Worm (Caenorhabditis elegans) whole organism, L4 larva: ENCODE data around the gene sprr-2.

Experiments used
- D1046.2 ChIP-seq: fragments of 200-800 bp; sonication (Bioruptor generic); IDR thresholded peaks from 2 replicates; pipeline ENCODE4 v1.3.6; 2022; ENCODE audit warnings: missing genetic modification characterization, missing compliant biosample characterization
- F10B5.3 ChIP-seq: sonication (generic microtip); optimal IDR thresholded peaks from 2 replicates; lab custom pipeline; 2016; ENCODE audit warnings: mild to moderate bottlenecking, missing genetic modification characterization, missing compliant biosample characterization
- F37D6.2 ChIP-seq: sonication (generic microtip); optimal IDR thresholded peaks from 2 replicates; lab custom pipeline; 2016; ENCODE audit warnings: mild to moderate bottlenecking, missing genetic modification characterization, missing compliant biosample characterization
- F44E2.7 ChIP-seq: fragments of 200-800 bp; sonication (Bioruptor generic); IDR thresholded peaks from 2 replicates; pipeline ENCODE4 v2.1.2; 2022; ENCODE audit warnings: missing genetic modification characterization, missing compliant biosample characterization
- T26A8.4 ChIP-seq: fragments of 200-800 bp; sonication (Bioruptor generic); IDR thresholded peaks from 2 replicates; pipeline ENCODE4 v1.3.6; 2022; ENCODE audit warnings: missing genetic modification characterization, missing compliant biosample characterization
- Y48G9A.11 ChIP-seq: fragments of 200-800 bp; sonication (Bioruptor generic); IDR thresholded peaks from 2 replicates; pipeline ENCODE4 v1.3.6; 2022; ENCODE audit warnings: missing genetic modification reagents, missing genetic modification characterization, missing compliant biosample characterization
- aha-1 ChIP-seq: fragments of 150-350 bp; peaks from one replicate; lab custom pipeline; 2014; ENCODE audit warnings: missing biosample characterization, missing genetic modification characterization
- ama-1 ChIP-seq: fragments of 150-350 bp; optimal IDR thresholded peaks from 2 replicates; lab custom pipeline; 2014; ENCODE audit warnings: inconsistent platforms, mixed read lengths
- attf-4 ChIP-seq: sonication (generic microtip); optimal IDR thresholded peaks from 3 replicates; lab custom pipeline; 2017; ENCODE audit warnings: missing biosample characterization, missing genetic modification characterization
- ceh-20 ChIP-seq: fragments of 200-800 bp; sonication (Bioruptor generic); IDR thresholded peaks from 2 replicates; pipeline ENCODE4 v1.3.6; 2022; ENCODE audit warnings: missing genetic modification reagents, missing genetic modification characterization, missing compliant biosample characterization
- ces-1 ChIP-seq: fragments of 150-350 bp; sonication (generic microtip); optimal IDR thresholded peaks from 4 replicates; lab custom pipeline; 2014; ENCODE audit warnings: missing biosample characterization, missing genetic modification reagents, missing genetic modification characterization
- daf-12 ChIP-seq: fragments of 150-350 bp; optimal IDR thresholded peaks from 2 replicates; lab custom pipeline; 2014; ENCODE audit warnings: missing biosample characterization, missing genetic modification reagents, missing genetic modification characterization
- daf-8 ChIP-seq: fragments of 200-800 bp; sonication (Bioruptor generic); IDR thresholded peaks from 2 replicates; pipeline ENCODE4 v1.3.6; 2022; ENCODE audit warnings: missing genetic modification characterization, missing compliant biosample characterization
- dpl-1 ChIP-seq: fragments of 150-350 bp; optimal IDR thresholded peaks from 2 replicates; lab custom pipeline; 2014; ENCODE audit warnings: missing biosample characterization, missing genetic modification reagents, missing genetic modification characterization
- dve-1 ChIP-seq: sonication (generic microtip); optimal IDR thresholded peaks from 2 replicates; lab custom pipeline; 2017; ENCODE audit warnings: antibody characterized with exemption, mild to moderate bottlenecking, missing genetic modification characterization, missing compliant biosample characterization; ENCODE audit not compliant: insufficient read depth
- egl-27 ChIP-seq: sonication (generic microtip); optimal IDR thresholded peaks from 3 replicates; lab custom pipeline; 2017; ENCODE audit warnings: missing biosample characterization, missing genetic modification reagents, missing genetic modification characterization
- fkh-10 ChIP-seq: fragments of 150-350 bp; optimal IDR thresholded peaks from 2 replicates; lab custom pipeline; 2014; ENCODE audit warnings: missing biosample characterization, missing genetic modification reagents, missing genetic modification characterization
- fos-1 ChIP-seq: fragments of 150-350 bp; optimal IDR thresholded peaks from 2 replicates; lab custom pipeline; 2014; ENCODE audit warnings: missing biosample characterization, missing genetic modification characterization
- gei-8 ChIP-seq: fragments of 200-800 bp; sonication (Bioruptor generic); optimal IDR thresholded peaks from 2 replicates; lab custom pipeline; 2018; ENCODE audit warnings: mild to moderate bottlenecking, missing genetic modification characterization, missing compliant biosample characterization
- hif-1 ChIP-seq, 2 experiments: sonication (generic microtip); optimal IDR thresholded peaks; 2 replicates each; lab custom pipeline; 2016 to 2017; ENCODE audit warnings: missing compliant biosample characterization in 2 of 2, missing genetic modification characterization in 2 of 2, missing genetic modification reagents in 2 of 2, missing genotype in 2 of 2, mild to moderate bottlenecking in 1 of 2
- hlh-30 ChIP-seq: sonication (generic microtip); optimal IDR thresholded peaks from 2 replicates; lab custom pipeline; 2017; ENCODE audit warnings: antibody characterized with exemption, mild to moderate bottlenecking, missing genetic modification characterization, missing compliant biosample characterization; ENCODE audit not compliant: insufficient read depth
- hmg-1.1 ChIP-seq: fragments of 200-800 bp; sonication (Bioruptor generic); IDR thresholded peaks from 2 replicates; pipeline ENCODE4 v1.3.6; 2022; ENCODE audit warnings: missing genetic modification reagents, missing genetic modification characterization, missing compliant biosample characterization
- jun-1 ChIP-seq: fragments of 150-350 bp; optimal IDR thresholded peaks from 2 replicates; lab custom pipeline; 2014; ENCODE audit warnings: missing biosample characterization, missing genetic modification reagents, missing genetic modification characterization
- lim-7 ChIP-seq: fragments of 200-800 bp; sonication (Bioruptor generic); IDR thresholded peaks from 2 replicates; pipeline ENCODE4 v1.3.6; 2022; ENCODE audit warnings: missing genetic modification characterization, missing compliant biosample characterization
- lin-29 ChIP-seq: fragments of 200-800 bp; sonication (Bioruptor generic); IDR thresholded peaks from 2 replicates; pipeline ENCODE4 v1.3.6; 2022; ENCODE audit warnings: missing genetic modification reagents, missing genetic modification characterization, missing compliant biosample characterization
- lin-38 ChIP-seq: fragments of 200-800 bp; sonication (Bioruptor generic); IDR thresholded peaks from 2 replicates; pipeline ENCODE4 v1.3.6; 2022; ENCODE audit warnings: missing genetic modification reagents, missing genetic modification characterization, missing compliant biosample characterization
- lsy-2 ChIP-seq, 2 experiments: fragments of 150-350 bp in 1 of 2; sonication (generic microtip) in 1 of 2; optimal IDR thresholded peaks; 2 replicates each; lab custom pipeline; 2014 to 2017; ENCODE audit warnings: missing biosample characterization in 2 of 2, missing genetic modification characterization in 2 of 2
- mep-1 ChIP-seq: fragments of 150-350 bp; sonication (generic microtip); optimal IDR thresholded peaks from 3 replicates; lab custom pipeline; 2014; ENCODE audit warnings: missing biosample characterization, missing genetic modification characterization
- mes-2 ChIP-seq: sonication (generic microtip); optimal IDR thresholded peaks from 2 replicates; lab custom pipeline; 2016; ENCODE audit warnings: missing genotype, mild to moderate bottlenecking, missing genetic modification characterization, missing compliant biosample characterization; ENCODE audit not compliant: poor library complexity, severe bottlenecking
- mxl-3 ChIP-seq: fragments of 200-800 bp; sonication (Bioruptor generic); optimal IDR thresholded peaks from 2 replicates; lab custom pipeline; 2018; ENCODE audit warnings: mild to moderate bottlenecking, missing genetic modification characterization, missing compliant biosample characterization
- nhr-10 ChIP-seq: fragments of 150-350 bp; optimal IDR thresholded peaks from 2 replicates; lab custom pipeline; 2014; ENCODE audit warnings: missing biosample characterization, missing genetic modification characterization
- nhr-102 ChIP-seq: sonication (generic microtip); optimal IDR thresholded peaks from 2 replicates; lab custom pipeline; 2016; ENCODE audit warnings: mild to moderate bottlenecking, missing genetic modification characterization, moderate library complexity, missing compliant biosample characterization
- nhr-11 ChIP-seq: fragments of 150-350 bp; optimal IDR thresholded peaks from 2 replicates; lab custom pipeline; 2014; ENCODE audit warnings: missing biosample characterization, missing genetic modification characterization
- nhr-237 ChIP-seq: sonication (generic microtip); optimal IDR thresholded peaks from 2 replicates; lab custom pipeline; 2017; ENCODE audit warnings: missing biosample characterization, missing genetic modification characterization
- nhr-25 ChIP-seq: sonication (generic microtip); optimal IDR thresholded peaks from 2 replicates; lab custom pipeline; 2017; ENCODE audit warnings: missing genetic modification characterization, mild to moderate bottlenecking, missing compliant biosample characterization, antibody characterized with exemption, moderate library complexity, borderline replicate concordance; ENCODE audit not compliant: insufficient read depth
- nhr-42 ChIP-seq: fragments of 200-800 bp; sonication (Bioruptor generic); IDR thresholded peaks from 2 replicates; pipeline ENCODE4 v1.3.6; 2022; ENCODE audit warnings: missing genetic modification characterization, missing compliant biosample characterization
- nhr-48 ChIP-seq: sonication (generic microtip); optimal IDR thresholded peaks from 2 replicates; lab custom pipeline; 2016; ENCODE audit warnings: mild to moderate bottlenecking, missing genetic modification characterization, missing compliant biosample characterization
- nhr-6 ChIP-seq: fragments of 150-350 bp; optimal IDR thresholded peaks from 2 replicates; lab custom pipeline; 2014; ENCODE audit warnings: missing biosample characterization, missing genetic modification characterization
- pha-4 ChIP-seq, 2 experiments: fragments of 150-350 bp in 1 of 2; fragments of 200-800 bp in 1 of 2; sonication (Bioruptor generic) in 1 of 2; IDR thresholded peaks in 1 of 2; optimal IDR thresholded peaks in 1 of 2; 2 replicates each; pipeline versions ENCODE4 v1.3.6 to Lab custom; 2014 to 2022; ENCODE audit warnings: missing genetic modification characterization in 2 of 2, missing genetic modification reagents in 2 of 2, missing biosample characterization in 1 of 2, missing compliant biosample characterization in 1 of 2
- saeg-2 ChIP-seq: fragments of 200-800 bp; sonication (Bioruptor generic); IDR thresholded peaks from 2 replicates; pipeline ENCODE4 v1.3.6; 2022; ENCODE audit warnings: missing genetic modification reagents, missing genetic modification characterization, missing compliant biosample characterization
- sdz-12 ChIP-seq: fragments of 200-800 bp; sonication (Bioruptor generic); optimal IDR thresholded peaks from 2 replicates; lab custom pipeline; 2018; ENCODE audit warnings: mild to moderate bottlenecking, missing genetic modification characterization, missing compliant biosample characterization
- set-16 ChIP-seq: fragments of 200-800 bp; sonication (Bioruptor generic); IDR thresholded peaks from 2 replicates; pipeline ENCODE4 v1.3.6; 2022; ENCODE audit warnings: missing genetic modification reagents, missing genetic modification characterization, missing compliant biosample characterization
- skn-1 ChIP-seq: fragments of 150-350 bp; optimal IDR thresholded peaks from 2 replicates; lab custom pipeline; 2014; ENCODE audit warnings: missing biosample characterization, missing genetic modification characterization
- snpc-4 ChIP-seq: fragments of 150-350 bp; optimal IDR thresholded peaks from 2 replicates; lab custom pipeline; 2014; ENCODE audit warnings: missing biosample characterization, missing genetic modification characterization
- spr-1 ChIP-seq: sonication (generic microtip); optimal IDR thresholded peaks from 2 replicates; lab custom pipeline; 2016; ENCODE audit warnings: mild to moderate bottlenecking, missing genetic modification characterization, missing compliant biosample characterization
- spr-3 ChIP-seq: fragments of 200-800 bp; sonication (Bioruptor generic); optimal IDR thresholded peaks from 2 replicates; lab custom pipeline; 2018; ENCODE audit warnings: mild to moderate bottlenecking, missing genetic modification characterization, missing compliant biosample characterization
- tag-97 ChIP-seq: fragments of 200-800 bp; sonication (Bioruptor generic); IDR thresholded peaks from 2 replicates; pipeline ENCODE4 v1.3.6; 2022; ENCODE audit warnings: missing genetic modification characterization, missing compliant biosample characterization
- tra-1 ChIP-seq: fragments of 200-800 bp; sonication (Bioruptor generic); IDR thresholded peaks from 2 replicates; pipeline ENCODE4 v1.3.6; 2022; ENCODE audit warnings: missing genetic modification reagents, missing genetic modification characterization, missing compliant biosample characterization
- zip-2 ChIP-seq: fragments of 150-350 bp; optimal IDR thresholded peaks from 2 replicates; lab custom pipeline; 2014; ENCODE audit warnings: missing biosample characterization, missing genetic modification characterization
- ztf-11 ChIP-seq: fragments of 150-350 bp; optimal IDR thresholded peaks from 2 replicates; lab custom pipeline; 2014; ENCODE audit warnings: missing biosample characterization, missing genetic modification characterization
- ztf-7 ChIP-seq: fragments of 150-350 bp; optimal IDR thresholded peaks from 2 replicates; lab custom pipeline; 2014; ENCODE audit warnings: missing biosample characterization, missing genetic modification characterization

The sprr-2 gene

ce11 chrX:14841030-14841429 lies 47.8 kb downstream of the sprr-2 start (continued):
- TF ChIP-seq mxl-3 (GFP tag; lab: Kevin White, UChicago) = peak; percentile 74
- TF ChIP-seq mes-2 = peak; percentile 84
- no peak for TF ChIP-seq sdz-12 (GFP tag; lab: Kevin White, UChicago)
- no peak for TF ChIP-seq fos-1 (tag; lab: Kevin White, UChicago)
- TF ChIP-seq saeg-2 (GFP tag; lab: Robert Waterston, UW) = 0 out of 2 replicates have a peak, but pooled peaks have one; percentile 22
- peak; percentile 59; the same call in 1 of the 2 replicates for TF ChIP-seq pha-4 (GFP tag; IDR thresholded peaks at IDR 0.05; lab: Robert Waterston, UW)
- TF ChIP-seq pha-4 (tag; optimal IDR thresholded peaks at IDR 0.05; lab: Kevin White, UChicago) = peak; percentile 97
- TF ChIP-seq spr-1 (tag; lab: Kevin White, UChicago) = peak; percentile 34
- TF ChIP-seq hmg-1.1 = peak; percentile 94
- no peak for TF ChIP-seq snpc-4 (tag; lab: Kevin White, UChicago)
- no peak for TF ChIP-seq tra-1
- peak; percentile 67; the same call in 1 of the 2 replicates for TF ChIP-seq ceh-20 (GFP tag; lab: Robert Waterston, UW)
- TF ChIP-seq lsy-2 (tag; optimal IDR thresholded peaks at IDR 0.05; lab: Kevin White, UChicago) = peak; percentile 68 to 86
- peak; percentile 94 for TF ChIP-seq fkh-10 (GFP tag; lab: Kevin White, UChicago)
- peak; percentile 75 for TF ChIP-seq nhr-6 (tag; lab: Kevin White, UChicago)
- TF ChIP-seq hlh-30 = peak; percentile 95
- TF ChIP-seq ces-1 (GFP tag; lab: Kevin White, UChicago) = peak; percentile 24
- TF ChIP-seq ama-1 (lab: Kevin White, UChicago) = peak; percentile 10
- TF ChIP-seq tag-97 (GFP tag; lab: Robert Waterston, UW) = no peak
- peak; percentile 38 for TF ChIP-seq nhr-25 (tag; lab: Kevin White, UChicago)
- peak; percentile 36 for TF ChIP-seq ztf-7
- TF ChIP-seq hif-1 (tag; optimal IDR thresholded peaks at IDR 0.05; lab: Kevin White, UChicago) = peak in 1 of 2 experiments; percentile 84
- peak; percentile 60 for TF ChIP-seq jun-1
- no peak for TF ChIP-seq T26A8.4 (GFP tag; lab: Robert Waterston, UW)
- peak; percentile 94 for TF ChIP-seq mep-1
- no peak for TF ChIP-seq nhr-10
- no peak for TF ChIP-seq attf-4 (tag; lab: Kevin White, UChicago)
- TF ChIP-seq daf-12 (tag; lab: Kevin White, UChicago) = no peak
- peak; percentile 87 for TF ChIP-seq nhr-11 (tag; lab: Kevin White, UChicago)
- no peak for TF ChIP-seq zip-2 (tag; lab: Kevin White, UChicago)
- TF ChIP-seq skn-1 = no peak
- no peak for TF ChIP-seq Y48G9A.11 (GFP tag; lab: Robert Waterston, UW)
- peak; percentile 49 for TF ChIP-seq lin-38
- TF ChIP-seq lin-29 = no peak; the same call in 1 of the 2 replicates
- peak; percentile 99 for TF ChIP-seq aha-1
- TF ChIP-seq nhr-42 (GFP tag; lab: Robert Waterston, UW) = 0 out of 2 replicates have a peak, but pooled peaks have one; percentile 18
- TF ChIP-seq nhr-48 (tag; lab: Kevin White, UChicago) = peak; percentile 67
- TF ChIP-seq D1046.2 (GFP tag; lab: Robert Waterston, UW) = no peak
- TF ChIP-seq set-16 (GFP tag; lab: Robert Waterston, UW) = peak; percentile 64; the same call in 1 of the 2 replicates
- TF ChIP-seq lim-7 = no peak
- TF ChIP-seq F37D6.2 (tag; lab: Kevin White, UChicago) = peak; percentile 84
- no peak for TF ChIP-seq gei-8
- TF ChIP-seq nhr-102 (tag; lab: Kevin White, UChicago) = no peak
- TF ChIP-seq dve-1 (tag; lab: Kevin White, UChicago) = peak; percentile 87
- TF ChIP-seq F44E2.7 (GFP tag; lab: Robert Waterston, UW) = no peak
- no peak for TF ChIP-seq nhr-237 (tag; lab: Kevin White, UChicago)
- no peak for TF ChIP-seq daf-8 (GFP tag; lab: Robert Waterston, UW)
- peak; percentile 63 for TF ChIP-seq egl-27 (tag; lab: Kevin White, UChicago)
- TF ChIP-seq spr-3 (GFP tag; lab: Kevin White, UChicago) = no peak
- TF ChIP-seq dpl-1 (GFP tag; lab: Kevin White, UChicago) = peak; percentile 75
- no peak for TF ChIP-seq ztf-11 (tag; lab: Kevin White, UChicago)
- peak; percentile 1 for TF ChIP-seq F10B5.3 (tag; lab: Kevin White, UChicago)
